Worm (Caenorhabditis elegans) whole organism, early embryonic: ENCODE data around the gene B0496.6.

ENCODE experiments used
- F13C5.2 ChIP-seq: sonication (generic microtip); optimal IDR thresholded peaks from 2 replicates; lab custom pipeline; 2017; ENCODE audit warnings: mild to moderate bottlenecking, missing genetic modification characterization, inconsistent platforms, missing compliant biosample characterization
- ama-1 ChIP-seq: fragments of 150-350 bp; optimal IDR thresholded peaks from 2 replicates; lab custom pipeline; 2014
- ceh-13 ChIP-seq: fragments of 200-800 bp; sonication (Bioruptor generic); optimal IDR thresholded peaks from 2 replicates; lab custom pipeline; 2018; ENCODE audit warnings: mild to moderate bottlenecking, missing genetic modification characterization, missing compliant biosample characterization
- ceh-36 ChIP-seq: sonication (generic microtip); optimal IDR thresholded peaks from 2 replicates; lab custom pipeline; 2016; ENCODE audit warnings: missing genetic modification characterization, inconsistent platforms, missing compliant biosample characterization
- ets-7 ChIP-seq: sonication (generic microtip); optimal IDR thresholded peaks from 2 replicates; lab custom pipeline; 2016; ENCODE audit warnings: missing genotype, missing genetic modification characterization, missing compliant biosample characterization
- flt-1 ChIP-seq: fragments of 200-800 bp; sonication (Bioruptor generic); IDR thresholded peaks from 2 replicates; pipeline ENCODE4 v1.3.6; 2022; ENCODE audit warnings: missing genetic modification characterization, missing compliant biosample characterization
- hmg-4 ChIP-seq: fragments of 200-800 bp; sonication (Bioruptor generic); optimal IDR thresholded peaks from 2 replicates; lab custom pipeline; 2018; ENCODE audit warnings: mild to moderate bottlenecking, missing genetic modification characterization, missing compliant biosample characterization
- hnd-1 ChIP-seq: sonication (generic microtip); optimal IDR thresholded peaks from 2 replicates; lab custom pipeline; 2016; ENCODE audit warnings: missing genetic modification characterization, missing compliant biosample characterization
- tbx-11 ChIP-seq: fragments of 200-800 bp; sonication (Bioruptor generic); IDR thresholded peaks from 2 replicates; pipeline ENCODE4 v1.3.6; 2022; ENCODE audit warnings: missing genetic modification characterization, missing compliant biosample characterization
- tbx-37 ChIP-seq: fragments of 200-800 bp; sonication (Bioruptor generic); conservative IDR thresholded peaks from 2 replicates; pipeline ENCODE4 v1.3.6; 2022; ENCODE audit warnings: missing genetic modification reagents, missing genetic modification characterization, missing compliant biosample characterization
- tra-4 ChIP-seq: sonication (generic microtip); optimal IDR thresholded peaks from 2 replicates; lab custom pipeline; 2017; ENCODE audit warnings: missing genetic modification characterization, missing compliant biosample characterization

DNA sequence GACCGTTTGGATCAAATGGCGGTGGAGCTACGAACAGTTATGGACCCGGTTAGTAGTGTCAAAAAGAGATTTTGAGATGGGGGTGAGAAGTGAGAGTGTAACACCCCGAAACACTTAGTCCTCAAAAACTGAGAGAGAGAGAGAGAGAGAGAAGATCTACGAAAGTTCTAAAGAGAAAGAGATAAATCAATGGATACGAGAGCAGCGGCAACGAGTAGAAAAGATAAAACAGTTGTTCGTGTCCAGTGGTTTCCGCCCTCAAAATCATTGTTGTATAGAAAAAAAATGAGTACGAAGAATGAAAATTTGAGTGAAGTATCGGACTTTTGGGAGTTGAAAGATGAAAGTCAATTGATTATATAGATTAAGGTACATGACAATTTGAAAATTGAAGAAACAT, 10.1 kb downstream of the B0496.6 start:
- TF ChIP-seq ceh-36 (tag; lab: Kevin White, UChicago) = no peak
- TF ChIP-seq hnd-1 (tag; lab: Kevin White, UChicago) = no peak
- TF ChIP-seq ceh-13 (GFP tag; lab: Kevin White, UChicago) = no peak
- TF ChIP-seq flt-1 = no peak
- TF ChIP-seq tbx-11 (GFP tag; lab: Robert Waterston, UW) = no peak
- TF ChIP-seq ama-1 (lab: Kevin White, UChicago) = no peak
- TF ChIP-seq F13C5.2 = no peak
- TF ChIP-seq tbx-37 (GFP tag; lab: Robert Waterston, UW) = no peak
- no peak for TF ChIP-seq tra-4 (tag; lab: Kevin White, UChicago)
- no peak for TF ChIP-seq ets-7 (tag; lab: Kevin White, UChicago)
- no peak for TF ChIP-seq hmg-4 (GFP tag; lab: Kevin White, UChicago)
